Fruit fly (Drosophila melanogaster) whole organism, wandering third instar larva: ENCODE measurements around the gene CG10650.

Experiments used
- Abd-B ChIP-seq: fragments of >200 bp; optimal IDR thresholded peaks from 2 replicates; lab custom pipeline; 2017; ENCODE audit warnings: missing biosample characterization, missing genetic modification characterization
- CG32264 ChIP-seq: fragments of 200-800 bp; sonication (Bioruptor generic); optimal IDR thresholded peaks from 2 replicates; lab custom pipeline; 2016; ENCODE audit warnings: missing biosample characterization, missing genetic modification characterization
- CG9705 ChIP-seq: fragments of 200-800 bp; sonication (Bioruptor generic); optimal IDR thresholded peaks from 2 replicates; lab custom pipeline; 2018; ENCODE audit warnings: missing biosample characterization, mild to moderate bottlenecking, missing genetic modification characterization
- CrebA ChIP-seq: fragments of 200-800 bp; sonication (Bioruptor generic); optimal IDR thresholded peaks from 2 replicates; lab custom pipeline; 2016; ENCODE audit warnings: missing biosample characterization, mild to moderate bottlenecking, missing genetic modification characterization, borderline replicate concordance
- Dfd ChIP-seq: fragments of >200 bp; optimal IDR thresholded peaks from 2 replicates; lab custom pipeline; 2017; ENCODE audit warnings: missing biosample characterization, missing genetic modification characterization
- Dif ChIP-seq: fragments of 200-275, 200-300 bp; sonication (Bioruptor generic); optimal IDR thresholded peaks from 2 replicates; lab custom pipeline; 2018; ENCODE audit warnings: missing biosample characterization, missing genetic modification characterization; ENCODE audit not compliant: partially characterized antibody
- GATAd ChIP-seq: sonication (Bioruptor generic); optimal IDR thresholded peaks from 2 replicates; lab custom pipeline; 2016; ENCODE audit warnings: missing biosample characterization, missing genetic modification characterization
- HLH106 ChIP-seq: fragments of 200-800 bp; optimal IDR thresholded peaks from 3 replicates; lab custom pipeline; 2019; ENCODE audit warnings: missing biosample characterization, mild to moderate bottlenecking, missing genetic modification characterization, moderate library complexity
- Hnf4 ChIP-seq: fragments of 200-800 bp; sonication (Bioruptor generic); optimal IDR thresholded peaks from 2 replicates; lab custom pipeline; 2016; ENCODE audit warnings: missing biosample characterization, mild to moderate bottlenecking, missing genetic modification characterization
- Hr78 ChIP-seq: fragments of >200 bp; optimal IDR thresholded peaks from 2 replicates; lab custom pipeline; 2017; ENCODE audit warnings: missing biosample characterization, missing genetic modification characterization
- Hr83 ChIP-seq: fragments of 200-300 bp; sonication (Bioruptor generic); optimal IDR thresholded peaks from 2 replicates; lab custom pipeline; 2016; ENCODE audit warnings: missing biosample characterization, mild to moderate bottlenecking, missing genetic modification characterization, moderate library complexity; ENCODE audit not compliant: poor library complexity, severe bottlenecking
- Jra ChIP-seq: sonication (Bioruptor generic); optimal IDR thresholded peaks from 2 replicates; lab custom pipeline; 2016; ENCODE audit warnings: missing biosample characterization, missing genetic modification characterization
- Mio ChIP-seq: sonication (Bioruptor generic); optimal IDR thresholded peaks from 2 replicates; lab custom pipeline; 2016; ENCODE audit warnings: missing biosample characterization, missing genetic modification characterization
- Myc ChIP-seq: fragments of >200 bp; optimal IDR thresholded peaks from 2 replicates; lab custom pipeline; 2017
- N ChIP-seq: fragments of >200 bp; optimal IDR thresholded peaks from 2 replicates; lab custom pipeline; 2018; ENCODE audit warnings: missing biosample characterization, missing external identifiers, missing genetic modification characterization
- OdsH ChIP-seq: fragments of 200-800 bp; sonication (Bioruptor generic); optimal IDR thresholded peaks from 2 replicates; lab custom pipeline; 2016; ENCODE audit warnings: missing biosample characterization, mild to moderate bottlenecking, missing genetic modification characterization
- Rel ChIP-seq, 2 experiments: fragments of 200-800 bp; sonication (Bioruptor generic) in 1 of 2; optimal IDR thresholded peaks; 2 replicates in 1 of 2; 3 replicates in 1 of 2; lab custom pipeline; 2016 to 2019; ENCODE audit warnings: mild to moderate bottlenecking in 2 of 2, missing biosample characterization in 2 of 2, missing genetic modification characterization in 2 of 2, moderate library complexity in 1 of 2
- Sp1 ChIP-seq: fragments of 200-800 bp; sonication (Bioruptor generic); optimal IDR thresholded peaks from 3 replicates; lab custom pipeline; 2019; ENCODE audit warnings: missing biosample characterization, mild to moderate bottlenecking, missing genetic modification characterization, moderate library complexity
- Vsx2 ChIP-seq: fragments of 200-300, 225-300 bp; sonication (Bioruptor generic); optimal IDR thresholded peaks from 2 replicates; lab custom pipeline; 2018; ENCODE audit warnings: missing biosample characterization, missing genetic modification characterization; ENCODE audit not compliant: partially characterized antibody
- br ChIP-seq: fragments of 200-800 bp; sonication (Bioruptor generic); optimal IDR thresholded peaks from 2 replicates; lab custom pipeline; 2016; ENCODE audit warnings: missing biosample characterization, missing genetic modification characterization
- brk ChIP-seq: fragments of 200-800 bp; sonication (Bioruptor generic); optimal IDR thresholded peaks from 2 replicates; lab custom pipeline; 2016; ENCODE audit warnings: missing biosample characterization, mild to moderate bottlenecking, missing genetic modification characterization
- dl ChIP-seq, 2 experiments: fragments of 175-275, 200-275 bp in 1 of 2; fragments of 200-275 bp in 1 of 2; sonication (Bioruptor generic); optimal IDR thresholded peaks; lab custom pipeline; 2018; ENCODE audit warnings: mild to moderate bottlenecking in 2 of 2, missing biosample characterization in 2 of 2, missing genetic modification characterization in 2 of 2, moderate library complexity in 2 of 2; ENCODE audit not compliant: partially characterized antibody in 2 of 2, insufficient read depth in 1 of 2
- dmrt93B ChIP-seq: fragments of 200-800 bp; sonication (Bioruptor generic); optimal IDR thresholded peaks from 2 replicates; lab custom pipeline; 2018; ENCODE audit warnings: missing biosample characterization, mild to moderate bottlenecking, missing genetic modification characterization
- dsf ChIP-seq: sonication (Bioruptor generic); optimal IDR thresholded peaks from 2 replicates; lab custom pipeline; 2016; ENCODE audit warnings: missing biosample characterization, missing genetic modification characterization, borderline replicate concordance
- ey ChIP-seq: fragments of 200-800 bp; sonication (Bioruptor generic); optimal IDR thresholded peaks from 2 replicates; lab custom pipeline; 2016; ENCODE audit warnings: missing biosample characterization, missing genetic modification characterization
- foxo ChIP-seq, 2 experiments: fragments of 200-800 bp; sonication (Bioruptor generic); optimal IDR thresholded peaks; 2 replicates in 1 of 2; 3 replicates in 1 of 2; lab custom pipeline; 2016 to 2017; ENCODE audit warnings: missing biosample characterization in 2 of 2, missing genetic modification characterization in 2 of 2
- fru ChIP-seq: fragments of 200-800 bp; sonication (Bioruptor generic); optimal IDR thresholded peaks from 3 replicates; lab custom pipeline; 2016; ENCODE audit warnings: missing biosample characterization, mild to moderate bottlenecking, missing genetic modification characterization
- h ChIP-seq: fragments of 200-800 bp; sonication (Bioruptor generic); optimal IDR thresholded peaks from 3 replicates; lab custom pipeline; 2016; ENCODE audit warnings: missing biosample characterization, mild to moderate bottlenecking, missing genetic modification characterization
- jim ChIP-seq: fragments of 175-275, 200-325 bp; sonication (Bioruptor generic); optimal IDR thresholded peaks from 2 replicates; lab custom pipeline; 2016; ENCODE audit warnings: missing biosample characterization, mild to moderate bottlenecking, missing genetic modification characterization
- lola ChIP-seq: fragments of >200 bp; optimal IDR thresholded peaks from 2 replicates; lab custom pipeline; 2017; ENCODE audit warnings: missing biosample characterization, missing genetic modification characterization
- pan ChIP-seq: fragments of >200 bp; optimal IDR thresholded peaks from 2 replicates; lab custom pipeline; 2017
- psq ChIP-seq: fragments of 200-800 bp; sonication (Bioruptor generic); optimal IDR thresholded peaks from 3 replicates; lab custom pipeline; 2017; ENCODE audit warnings: missing biosample characterization, mild to moderate bottlenecking, missing genetic modification characterization, moderate library complexity
- rgr ChIP-seq: fragments of 200-800 bp; sonication (Bioruptor generic); optimal IDR thresholded peaks from 3 replicates; lab custom pipeline; 2016; ENCODE audit warnings: missing biosample characterization, mild to moderate bottlenecking, missing genetic modification characterization
- sage ChIP-seq: fragments of 200-800 bp; sonication (Bioruptor generic); optimal IDR thresholded peaks from 2 replicates; lab custom pipeline; 2016; ENCODE audit warnings: missing biosample characterization, mild to moderate bottlenecking, missing genetic modification characterization
- sv ChIP-seq: fragments of 200-800 bp; sonication (Bioruptor generic); optimal IDR thresholded peaks from 3 replicates; lab custom pipeline; 2016; ENCODE audit warnings: missing biosample characterization, missing genetic modification characterization
- tai ChIP-seq: sonication (Bioruptor generic); optimal IDR thresholded peaks from 2 replicates; lab custom pipeline; 2016; ENCODE audit warnings: missing biosample characterization, missing genetic modification characterization
- usp ChIP-seq: fragments of >200 bp; optimal IDR thresholded peaks from 2 replicates; lab custom pipeline; 2017; ENCODE audit warnings: missing biosample characterization, missing genetic modification characterization
- woc ChIP-seq: sonication (Bioruptor generic); optimal IDR thresholded peaks from 2 replicates; lab custom pipeline; 2016; ENCODE audit warnings: missing biosample characterization, mild to moderate bottlenecking, missing genetic modification characterization

CG10650 gene

dm6 chr2L:19022221-19022516 lies 26.4 kb upstream of the CG10650 start, which contains the start of gene CG15172:
TSS of gene CG15172 (plus strand) at chr2L:19022417.
- TF ChIP-seq Rel (GFP tag; optimal IDR thresholded peaks at IDR 0.05; lab: Kevin White, UChicago) (no peak), Rel (tag; optimal IDR thresholded peaks at IDR 0.05; lab: Kevin White, UChicago) (no peak), pan (lab: Kevin White, UChicago) (no peak), jim (GFP tag; lab: Kevin White, UChicago) (no peak), Hr83 (GFP tag; lab: Kevin White, UChicago) (no peak), tai (GFP tag; lab: Kevin White, UChicago) (no peak), Sp1 (no peak), CG9705 (GFP tag; lab: Kevin White, UChicago) (no peak), Hr78 (GFP tag; lab: Kevin White, UChicago) (no peak), Mio (GFP tag; lab: Kevin White, UChicago) (no peak), OdsH (GFP tag; lab: Kevin White, UChicago) (no peak), Myc (lab: Kevin White, UChicago) (no peak), dmrt93B (no peak)

DNA sequence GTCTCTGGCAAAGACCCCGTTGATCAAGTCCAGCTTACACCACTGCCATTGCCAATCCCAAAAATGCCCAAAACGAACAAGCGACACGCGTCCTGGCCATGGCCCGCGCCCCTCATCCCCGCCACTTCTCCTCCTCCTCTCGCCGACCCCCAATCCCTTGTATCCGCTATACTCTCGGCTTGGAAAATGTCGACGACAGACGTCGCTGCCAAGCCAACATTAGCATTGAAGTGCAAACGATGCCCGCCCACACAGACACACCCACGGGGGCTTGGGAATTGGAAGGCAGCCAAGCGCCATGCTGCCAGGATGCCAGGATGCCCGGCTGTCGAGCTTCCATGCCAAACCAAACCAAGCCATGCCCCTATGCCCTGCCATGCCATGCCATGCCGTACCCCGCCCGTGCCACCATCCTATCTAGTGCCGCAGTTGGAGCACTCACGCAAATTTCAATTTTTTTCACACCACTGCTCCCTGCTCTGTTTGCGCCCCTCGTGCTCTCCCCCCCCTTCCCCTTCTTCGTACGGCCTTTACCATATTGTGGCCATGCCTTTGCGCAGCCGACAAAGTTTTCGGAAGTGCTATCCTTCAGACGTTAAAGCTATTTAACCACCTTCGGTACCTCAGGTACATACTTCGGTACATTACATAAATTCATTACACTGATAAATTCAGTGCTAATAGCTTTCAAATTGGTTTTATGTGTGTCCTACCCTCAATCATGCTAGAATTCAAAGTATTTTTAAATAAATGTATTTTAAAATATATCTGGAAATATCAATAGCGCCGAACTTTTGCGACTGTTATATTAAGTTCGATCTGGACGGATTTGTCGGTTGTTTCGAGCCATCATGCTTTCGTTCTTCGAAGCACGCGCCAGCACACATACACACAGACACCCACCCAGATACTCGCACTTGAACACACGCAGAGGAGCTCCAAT lies 25.8 kb upstream of the CG10650 start:
- no peak for TF ChIP-seq dsf (GFP tag; lab: Kevin White, UChicago)
- TF ChIP-seq GATAd (GFP tag; lab: Kevin White, UChicago): no peak
- TF ChIP-seq CG9705 (GFP tag; lab: Kevin White, UChicago): peak; percentile 66
- TF ChIP-seq dl (GFP tag; optimal IDR thresholded peaks at IDR 0.05; lab: Kevin White, UChicago; ENCODE audit: insufficient read depth in 1 of 2, partially characterized antibody in 2 of 2): no peak
- no peak for TF ChIP-seq Vsx2 (GFP tag; lab: Kevin White, UChicago)
- peak; percentile 43 for TF ChIP-seq Rel (GFP tag; optimal IDR thresholded peaks at IDR 0.05; lab: Kevin White, UChicago)
- peak; percentile 49 for TF ChIP-seq Rel (tag; optimal IDR thresholded peaks at IDR 0.05; lab: Kevin White, UChicago)
- TF ChIP-seq brk: peak; percentile 16
- no peak for TF ChIP-seq Dif
- TF ChIP-seq fru (GFP tag; lab: Kevin White, UChicago): peak; percentile 82
- no peak for TF ChIP-seq lola (GFP tag; lab: Kevin White, UChicago)
- TF ChIP-seq Sp1: peak; percentile 91
- no peak for TF ChIP-seq Myc (lab: Kevin White, UChicago)
- peak; percentile 75 for TF ChIP-seq dmrt93B
- TF ChIP-seq HLH106: peak; percentile 85
- peak; percentile 16 for TF ChIP-seq Hnf4 (GFP tag; lab: Kevin White, UChicago)
- TF ChIP-seq pan (lab: Kevin White, UChicago): no peak
- peak; percentile 14 for TF ChIP-seq CG32264
- peak; percentile 81 for TF ChIP-seq OdsH (GFP tag; lab: Kevin White, UChicago)
- TF ChIP-seq ey (GFP tag; lab: Kevin White, UChicago): peak; percentile 62
- peak; percentile 50 for TF ChIP-seq sv
- TF ChIP-seq Jra (GFP tag; lab: Kevin White, UChicago): no peak
- TF ChIP-seq Dfd (GFP tag; lab: Kevin White, UChicago): no peak
- no peak for TF ChIP-seq tai (GFP tag; lab: Kevin White, UChicago)
- TF ChIP-seq foxo (GFP tag; optimal IDR thresholded peaks at IDR 0.05; lab: Kevin White, UChicago): peak in 1 of 2 experiments; percentile 87
- TF ChIP-seq br (GFP tag; lab: Kevin White, UChicago): peak; percentile 73
- TF ChIP-seq jim (GFP tag; lab: Kevin White, UChicago): no peak
- no peak for TF ChIP-seq Abd-B (GFP tag; lab: Kevin White, UChicago)
- TF ChIP-seq N: no peak
- TF ChIP-seq Hr83 (GFP tag; lab: Kevin White, UChicago): no peak
- peak; percentile 64 for TF ChIP-seq woc (GFP tag; lab: Kevin White, UChicago)
- TF ChIP-seq Hr78 (GFP tag; lab: Kevin White, UChicago): no peak
- TF ChIP-seq Mio (GFP tag; lab: Kevin White, UChicago): no peak
- TF ChIP-seq sage (GFP tag; lab: Kevin White, UChicago): peak; percentile 49
- TF ChIP-seq CrebA: peak; percentile 47
- TF ChIP-seq h (GFP tag; lab: Kevin White, UChicago): peak; percentile 87
- TF ChIP-seq rgr (GFP tag; lab: Kevin White, UChicago): peak; percentile 76
- peak; percentile 64 for TF ChIP-seq psq
- TF ChIP-seq usp (GFP tag; lab: Kevin White, UChicago): no peak
- TF ChIP-seq, all 38 proteins: peak for 20
